Worm (Caenorhabditis elegans) whole organism, L2 larva: ENCODE results near the gene spp-7.

Source experiments
- F13H6.1 ChIP-seq: sonication (generic microtip); optimal IDR thresholded peaks from 2 replicates; lab custom pipeline; 2016; ENCODE audit warnings: missing genetic modification characterization, missing compliant biosample characterization
- R02D3.7 ChIP-seq: fragments of 150-350 bp; optimal IDR thresholded peaks from 2 replicates; lab custom pipeline; 2014; ENCODE audit warnings: missing biosample characterization, missing genetic modification characterization
- ZK546.5 ChIP-seq: sonication (generic microtip); optimal IDR thresholded peaks from 2 replicates; lab custom pipeline; 2017; ENCODE audit warnings: missing biosample characterization, missing genetic modification characterization
- alr-1 ChIP-seq: fragments of 150-350 bp; optimal IDR thresholded peaks from 2 replicates; lab custom pipeline; 2014; ENCODE audit warnings: missing biosample characterization, missing genetic modification characterization
- ama-1 ChIP-seq: fragments of 150-350 bp; optimal IDR thresholded peaks from 2 replicates; lab custom pipeline; 2018; ENCODE audit warnings: inconsistent platforms
- blmp-1 ChIP-seq: sonication (generic microtip); optimal IDR thresholded peaks from 2 replicates; lab custom pipeline; 2017; ENCODE audit warnings: missing genetic modification characterization, mild to moderate bottlenecking, missing compliant biosample characterization, antibody characterized with exemption, moderate library complexity; ENCODE audit not compliant: insufficient read depth
- crh-2 ChIP-seq: sonication (generic microtip); optimal IDR thresholded peaks from 2 replicates; lab custom pipeline; 2017; ENCODE audit warnings: missing biosample characterization, missing genetic modification characterization
- elt-1 ChIP-seq: fragments of 150-350 bp; optimal IDR thresholded peaks from 2 replicates; lab custom pipeline; 2014; ENCODE audit warnings: missing biosample characterization, missing genetic modification characterization
- elt-3 ChIP-seq: sonication (generic microtip); optimal IDR thresholded peaks from 2 replicates; lab custom pipeline; 2017; ENCODE audit warnings: missing biosample characterization, missing genetic modification characterization
- fos-1 ChIP-seq: fragments of 150-350 bp; optimal IDR thresholded peaks from 2 replicates; lab custom pipeline; 2014; ENCODE audit warnings: missing biosample characterization, missing genetic modification characterization
- gmeb-1 ChIP-seq: fragments of 150-350 bp; optimal IDR thresholded peaks from 2 replicates; lab custom pipeline; 2014; ENCODE audit warnings: missing biosample characterization, missing genetic modification characterization
- lin-11 ChIP-seq: fragments of 150-350 bp; sonication (generic microtip); optimal IDR thresholded peaks from 2 replicates; lab custom pipeline; 2014; ENCODE audit warnings: missing biosample characterization, missing genetic modification characterization, inconsistent platforms, mixed read lengths
- lin-13 ChIP-seq: fragments of 150-350 bp; optimal IDR thresholded peaks from 2 replicates; lab custom pipeline; 2014; ENCODE audit warnings: missing biosample characterization, missing genetic modification reagents, missing genetic modification characterization
- lin-39 ChIP-seq: fragments of 150-350 bp; optimal IDR thresholded peaks from 2 replicates; lab custom pipeline; 2014; ENCODE audit warnings: missing biosample characterization, missing genetic modification reagents, missing genetic modification characterization
- lsy-2 ChIP-seq, 2 experiments: fragments of 150-350 bp in 1 of 2; sonication (generic microtip) in 1 of 2; optimal IDR thresholded peaks; 2 replicates each; lab custom pipeline; 2014 to 2017; ENCODE audit warnings: missing biosample characterization in 2 of 2, missing genetic modification characterization in 2 of 2
- mab-5 ChIP-seq: fragments of 150-350 bp; optimal IDR thresholded peaks from 2 replicates; lab custom pipeline; 2014; ENCODE audit warnings: missing biosample characterization, missing genetic modification characterization
- mbf-1 ChIP-seq: sonication (generic microtip); optimal IDR thresholded peaks from 2 replicates; lab custom pipeline; 2017; ENCODE audit warnings: missing biosample characterization, missing genetic modification characterization
- nhr-10 ChIP-seq: sonication (generic microtip); optimal IDR thresholded peaks from 2 replicates; lab custom pipeline; 2017; ENCODE audit warnings: missing biosample characterization, missing genetic modification characterization
- nhr-12 ChIP-seq: fragments of 150-350 bp; optimal IDR thresholded peaks from 2 replicates; lab custom pipeline; 2014; ENCODE audit warnings: missing biosample characterization, missing genetic modification characterization
- nhr-129 ChIP-seq: fragments of 150-350 bp; optimal IDR thresholded peaks from 2 replicates; lab custom pipeline; 2014; ENCODE audit warnings: missing biosample characterization, missing genetic modification characterization
- nhr-25 ChIP-seq: fragments of 150-350 bp; sonication (generic microtip); optimal IDR thresholded peaks from 3 replicates; lab custom pipeline; 2014; ENCODE audit warnings: missing biosample characterization, missing genetic modification characterization
- nhr-77 ChIP-seq: fragments of 150-350 bp; optimal IDR thresholded peaks from 2 replicates; lab custom pipeline; 2014; ENCODE audit warnings: missing biosample characterization, missing genetic modification characterization
- peb-1 ChIP-seq: fragments of 150-350 bp; optimal IDR thresholded peaks from 2 replicates; lab custom pipeline; 2014; ENCODE audit warnings: missing biosample characterization, missing genetic modification characterization
- sem-4 ChIP-seq: fragments of 150-350 bp; optimal IDR thresholded peaks from 2 replicates; lab custom pipeline; 2014; ENCODE audit warnings: missing biosample characterization, missing genetic modification reagents, missing genetic modification characterization
- skn-1 ChIP-seq: sonication (generic microtip); optimal IDR thresholded peaks from 2 replicates; lab custom pipeline; 2017; ENCODE audit warnings: missing biosample characterization, missing genetic modification characterization
- sma-3 ChIP-seq: sonication (generic microtip); optimal IDR thresholded peaks from 2 replicates; lab custom pipeline; 2016; ENCODE audit warnings: missing genetic modification reagents, missing genetic modification characterization, missing compliant biosample characterization
- sma-9 ChIP-seq, 2 experiments: fragments of 150-350 bp in 1 of 2; sonication (generic microtip) in 1 of 2; optimal IDR thresholded peaks; 2 replicates each; lab custom pipeline; 2014 to 2016; ENCODE audit warnings: missing genetic modification characterization in 2 of 2, mild to moderate bottlenecking in 1 of 2, missing biosample characterization in 1 of 2, missing compliant biosample characterization in 1 of 2, missing genetic modification reagents in 1 of 2, moderate library complexity in 1 of 2
- snpc-4 ChIP-seq: fragments of 150-350 bp; optimal IDR thresholded peaks from 2 replicates; lab custom pipeline; 2014; ENCODE audit warnings: missing biosample characterization, missing genetic modification characterization
- unc-39 ChIP-seq: fragments of 150-350 bp; optimal IDR thresholded peaks from 2 replicates; lab custom pipeline; 2014; ENCODE audit warnings: missing biosample characterization, missing genetic modification characterization
- unc-55 ChIP-seq: fragments of 150-350 bp; sonication (generic microtip); optimal IDR thresholded peaks from 3 replicates; lab custom pipeline; 2014; ENCODE audit warnings: missing biosample characterization, missing genetic modification reagents, missing genetic modification characterization
- unc-62 ChIP-seq: fragments of 150-350 bp; optimal IDR thresholded peaks from 2 replicates; lab custom pipeline; 2014; ENCODE audit warnings: missing biosample characterization, missing genetic modification reagents, missing genetic modification characterization
- zag-1 ChIP-seq: fragments of 150-350 bp; optimal IDR thresholded peaks from 2 replicates; lab custom pipeline; 2014; ENCODE audit warnings: missing biosample characterization, missing genetic modification characterization
- ztf-11 ChIP-seq: sonication (generic microtip); optimal IDR thresholded peaks from 2 replicates; lab custom pipeline; 2017; ENCODE audit warnings: missing biosample characterization, missing genetic modification characterization
- ztf-4 ChIP-seq: fragments of 150-350 bp; optimal IDR thresholded peaks from 2 replicates; lab custom pipeline; 2014; ENCODE audit warnings: missing biosample characterization, missing genetic modification characterization

Gene spp-7

ce11 chrIV:5394687-5395086, 20.9 kb downstream of the spp-7 start, which contains the start of the genes perm-3 and swsn-6 (continued):
- TF ChIP-seq zag-1 (tag; lab: Kevin White, UChicago), result peak; percentile 27

ce11 chrIV:5393566-5393965, 22.0 kb downstream of the spp-7 start:
- TF ChIP-seq sma-9 (GFP tag; optimal IDR thresholded peaks at IDR 0.05; lab: Kevin White, UChicago) (peak; percentile 16), sma-9 (tag; optimal IDR thresholded peaks at IDR 0.05; lab: Kevin White, UChicago) (no peak), lin-39 (tag; lab: Kevin White, UChicago) (no peak), gmeb-1 (tag; lab: Kevin White, UChicago) (peak; percentile 40), unc-55 (GFP tag; lab: Kevin White, UChicago) (no peak), nhr-10 (tag; lab: Kevin White, UChicago) (no peak), mbf-1 (tag; lab: Kevin White, UChicago) (no peak), nhr-12 (tag; lab: Kevin White, UChicago) (no peak), fos-1 (tag; lab: Kevin White, UChicago) (peak; percentile 19), ZK546.5 (no peak), lin-11 (no peak), lsy-2 (tag; optimal IDR thresholded peaks at IDR 0.05; lab: Kevin White, UChicago) (no peak), sem-4 (tag; lab: Kevin White, UChicago) (no peak)

- TF ChIP-seq unc-39 (no peak), R02D3.7 (no peak), gmeb-1 (tag; lab: Kevin White, UChicago) (no peak), mab-5 (tag; lab: Kevin White, UChicago) (no peak)
These were observed 24.0 kb downstream of the spp-7 start, which contains the start of the genes htp-1 and ZK616.5 for ce11 chrIV:5391507-5392057. Gene htp-1, minus strand, starts transcription at chrIV:5391557. Gene ZK616.5, plus strand, starts transcription at chrIV:5391929.

- no peak for TF ChIP-seq snpc-4
- peak; percentile 13 for TF ChIP-seq nhr-25 (tag; lab: Kevin White, UChicago)
These were observed 25.6 kb downstream of the spp-7 start for ce11 chrIV:5389951-5390350.

- no peak for TF ChIP-seq alr-1 (tag; lab: Kevin White, UChicago)
- peak; percentile 57 for TF ChIP-seq fos-1 (tag; lab: Kevin White, UChicago)
- peak; percentile 31 for TF ChIP-seq F13H6.1 (tag; lab: Kevin White, UChicago)
- no peak for TF ChIP-seq gmeb-1 (tag; lab: Kevin White, UChicago)
- peak; percentile 29 for TF ChIP-seq crh-2 (tag; lab: Kevin White, UChicago)
- TF ChIP-seq ama-1 (lab: Kevin White, UChicago), result peak; percentile 35
- no peak for TF ChIP-seq nhr-10 (tag; lab: Kevin White, UChicago)
- TF ChIP-seq lin-13 (GFP tag; lab: Kevin White, UChicago), result peak; percentile 1
- peak; percentile 54 for TF ChIP-seq nhr-129
- peak; percentile 7 for TF ChIP-seq sma-3 (GFP tag; lab: Kevin White, UChicago)
- no peak for TF ChIP-seq ztf-11 (tag; lab: Kevin White, UChicago)
- TF ChIP-seq R02D3.7, result no peak
- TF ChIP-seq ztf-4 (tag; lab: Kevin White, UChicago), result no peak
- no peak for TF ChIP-seq elt-3 (tag; lab: Kevin White, UChicago)
These were observed 27.0 kb downstream of the spp-7 start, which contains the start of gene elo-6 for ce11 chrIV:5388477-5389065. Gene elo-6, minus strand, starts transcription at chrIV:5388559.

- TF ChIP-seq mbf-1 (tag; lab: Kevin White, UChicago) (no peak), skn-1 (no peak), sma-9 (GFP tag; optimal IDR thresholded peaks at IDR 0.05; lab: Kevin White, UChicago) (no peak), sma-9 (tag; optimal IDR thresholded peaks at IDR 0.05; lab: Kevin White, UChicago) (no peak), lin-13 (GFP tag; lab: Kevin White, UChicago) (no peak), elt-1 (tag; lab: Kevin White, UChicago) (no peak), alr-1 (tag; lab: Kevin White, UChicago) (no peak), blmp-1 (no peak), nhr-10 (tag; lab: Kevin White, UChicago) (no peak), unc-55 (GFP tag; lab: Kevin White, UChicago) (no peak), ztf-11 (tag; lab: Kevin White, UChicago) (no peak), fos-1 (tag; lab: Kevin White, UChicago) (no peak), nhr-77 (no peak), peb-1 (tag; lab: Kevin White, UChicago) (no peak), unc-62 (no peak), nhr-129 (no peak)
These were observed 30.6 kb downstream of the spp-7 start, which contains the start of gene F41H10.12 for ce11 chrIV:5385020-5385419. Gene F41H10.12, plus strand, starts transcription at chrIV:5385320.
